Worm (Caenorhabditis elegans): ENCODE measurements around the gene crld-1.

ce11 chrIV:13197282-13197681 lies 43.0 kb upstream of the crld-1 start, which contains the start of gene C48D1.1:
- no peak for TF ChIP-seq ama-1 (optimal IDR thresholded peaks at IDR 0.05)
- no peak for TF ChIP-seq lin-39 (tag; optimal IDR thresholded peaks at IDR 0.05)
- no peak for TF ChIP-seq lsy-2 (tag; optimal IDR thresholded peaks at IDR 0.05)
- TF ChIP-seq dmd-4 (tag; optimal IDR thresholded peaks at IDR 0.05): no peak
- no peak for TF ChIP-seq nhr-11 (tag; optimal IDR thresholded peaks at IDR 0.05)
- TF ChIP-seq unc-62 (GFP tag; optimal IDR thresholded peaks at IDR 0.05): no peak
